Worm (Caenorhabditis elegans) whole organism, L4/young adult: ENCODE data around the gene T21D12.7.

ENCODE experiments used
- W03F9.2 ChIP-seq: fragments of 150-350 bp; optimal IDR thresholded peaks from 2 replicates; lab custom pipeline; 2014; ENCODE audit warnings: missing biosample characterization, missing genetic modification characterization
- dao-5 ChIP-seq: sonication (generic microtip); optimal IDR thresholded peaks from 2 replicates; lab custom pipeline; 2016; ENCODE audit warnings: missing genotype, missing genetic modification characterization, moderate library complexity, missing compliant biosample characterization
- him-1 ChIP-seq: sonication (generic microtip); optimal IDR thresholded peaks from 2 replicates; lab custom pipeline; 2016; ENCODE audit warnings: missing genotype, missing genetic modification reagents, missing genetic modification characterization, missing compliant biosample characterization

ce11 chrIV:244278-244677, 47.0 kb downstream of the T21D12.7 start:
- no peak for TF ChIP-seq him-1 (tag; lab: Kevin White, UChicago)
- TF ChIP-seq dao-5 (tag; lab: Kevin White, UChicago) = no peak
- TF ChIP-seq W03F9.2 (tag; lab: Kevin White, UChicago) = no peak
